Worm (Caenorhabditis elegans) whole organism, midembryonic: ENCODE data around the gene ser-1.

Experiments used
- T22C8.4 ChIP-seq: fragments of 200-800 bp; sonication (Bioruptor generic); IDR thresholded peaks from 2 replicates; pipeline ENCODE4 v1.3.6; 2022; ENCODE audit warnings: missing genetic modification characterization, missing compliant biosample characterization
- cog-1 ChIP-seq: sonication (generic microtip); optimal IDR thresholded peaks from 2 replicates; lab custom pipeline; 2016; ENCODE audit warnings: missing genetic modification characterization, missing compliant biosample characterization
- flt-1 ChIP-seq: fragments of 200-800 bp; sonication (Bioruptor generic); IDR thresholded peaks from 2 replicates; pipeline ENCODE4 v1.3.6; 2022; ENCODE audit warnings: missing genetic modification characterization, missing compliant biosample characterization
- klf-2 ChIP-seq: fragments of 200-800 bp; sonication (Bioruptor generic); conservative IDR thresholded peaks from 2 replicates; pipeline ENCODE4 v1.3.6; 2022; ENCODE audit warnings: missing genetic modification reagents, missing genetic modification characterization, missing compliant biosample characterization
- med-1 ChIP-seq: sonication (generic microtip); optimal IDR thresholded peaks from 2 replicates; lab custom pipeline; 2017; ENCODE audit warnings: missing genetic modification characterization, mild to moderate bottlenecking, missing compliant biosample characterization, antibody characterized with exemption, missing genetic modification reagents; ENCODE audit not compliant: insufficient read depth
- ref-1 ChIP-seq: fragments of 200-800 bp; sonication (Bioruptor generic); conservative IDR thresholded peaks from 2 replicates; pipeline ENCODE4 v1.3.6; 2022; ENCODE audit warnings: missing genetic modification reagents, missing genetic modification characterization, missing compliant biosample characterization
- tab-1 ChIP-seq: fragments of 200-800 bp; sonication (Bioruptor generic); IDR thresholded peaks from 2 replicates; pipeline ENCODE4 v1.3.6; 2022; ENCODE audit warnings: missing genetic modification characterization, missing compliant biosample characterization
- ztf-23 ChIP-seq: fragments of 200-800 bp; sonication (Bioruptor generic); IDR thresholded peaks from 2 replicates; pipeline ENCODE4 v1.3.6; 2022; ENCODE audit warnings: missing genetic modification reagents, missing genetic modification characterization, missing compliant biosample characterization
- ztf-29 ChIP-seq: fragments of 200-800 bp; sonication (Bioruptor generic); IDR thresholded peaks from 2 replicates; pipeline ENCODE4 v1.3.6; 2022; ENCODE audit warnings: missing genetic modification reagents, missing genetic modification characterization, missing compliant biosample characterization

ser-1 gene

ce11 chrX:16609424-16609823, 29.9 kb downstream of the ser-1 start, which contains the start of gene F59C12.3:
Gene F59C12.3, minus strand, starts transcription at chrX:16609524.
- TF ChIP-seq tab-1 (GFP tag; lab: Robert Waterston, UW), result no peak
- TF ChIP-seq med-1 (GFP tag; lab: Kevin White, UChicago), result no peak
- TF ChIP-seq flt-1 (GFP tag; lab: Robert Waterston, UW), result no peak
- no peak for TF ChIP-seq ref-1 (GFP tag; lab: Robert Waterston, UW)
- no peak for TF ChIP-seq ztf-29 (GFP tag; lab: Robert Waterston, UW)
- no peak for TF ChIP-seq cog-1
- no peak for TF ChIP-seq ztf-23
- TF ChIP-seq T22C8.4 (GFP tag; lab: Robert Waterston, UW), result no peak
- TF ChIP-seq klf-2, result no peak

DNA sequence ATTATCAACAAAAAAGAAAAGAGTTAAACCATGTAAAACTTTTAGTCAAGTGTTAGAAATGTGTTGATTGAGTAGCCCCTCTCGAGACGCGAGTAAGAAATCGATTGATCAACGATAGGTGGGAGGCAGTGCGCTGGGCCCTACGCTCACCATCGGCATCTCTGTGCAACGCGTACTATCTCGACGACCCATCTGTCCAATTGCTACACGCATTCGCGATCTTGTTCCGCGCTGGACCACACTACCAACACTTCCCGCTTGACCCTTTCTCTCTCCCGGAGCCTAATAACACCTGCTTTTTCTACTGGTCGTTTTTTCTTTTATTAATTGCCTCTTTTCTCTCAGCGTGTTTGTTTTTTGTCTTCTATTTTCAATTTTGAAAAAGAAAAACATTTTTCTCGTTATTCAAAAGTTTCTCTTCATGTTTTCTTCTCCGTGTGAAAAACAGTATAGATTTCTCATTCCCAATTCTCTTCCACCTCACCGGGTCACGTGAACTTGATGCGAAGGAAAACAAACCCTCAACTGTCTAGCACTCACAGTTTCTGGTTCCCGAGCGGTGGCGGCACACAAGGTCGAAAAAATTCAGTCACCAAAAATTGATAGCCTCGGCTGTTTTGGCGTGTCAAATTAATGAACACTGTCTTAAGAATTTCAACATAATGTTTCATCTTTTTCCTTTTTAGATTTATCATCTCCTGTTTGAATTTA, 31.9 kb downstream of the ser-1 start:
- no peak for TF ChIP-seq ref-1 (GFP tag; lab: Robert Waterston, UW)
- TF ChIP-seq flt-1 (GFP tag; lab: Robert Waterston, UW), result no peak
- no peak for TF ChIP-seq tab-1 (GFP tag; lab: Robert Waterston, UW)
- no peak for TF ChIP-seq cog-1
- TF ChIP-seq med-1 (GFP tag; lab: Kevin White, UChicago), result no peak
- TF ChIP-seq klf-2, result no peak
- TF ChIP-seq ztf-23, result 0 out of 2 replicates have a peak, but pooled peaks have one; percentile 21
- peak; percentile 72 for TF ChIP-seq T22C8.4 (GFP tag; lab: Robert Waterston, UW)
- no peak for TF ChIP-seq ztf-29 (GFP tag; lab: Robert Waterston, UW)

ce11 chrX:16612293-16612946, 32.9 kb downstream of the ser-1 start:
- TF ChIP-seq med-1 (GFP tag; lab: Kevin White, UChicago) (no peak), tab-1 (GFP tag; lab: Robert Waterston, UW) (peak; percentile 72; the same call in 1 of the 2 replicates), cog-1 (peak; percentile 96), ztf-23 (no peak), ref-1 (GFP tag; lab: Robert Waterston, UW) (peak; percentile 37), flt-1 (GFP tag; lab: Robert Waterston, UW) (peak; percentile 76)

- no peak for TF ChIP-seq ref-1 (GFP tag; lab: Robert Waterston, UW)
- TF ChIP-seq ztf-29 (GFP tag; lab: Robert Waterston, UW), result no peak
- TF ChIP-seq med-1 (GFP tag; lab: Kevin White, UChicago), result no peak
- TF ChIP-seq cog-1, result no peak
- no peak for TF ChIP-seq ztf-23
- no peak for TF ChIP-seq T22C8.4 (GFP tag; lab: Robert Waterston, UW)
- no peak for TF ChIP-seq tab-1 (GFP tag; lab: Robert Waterston, UW)
- TF ChIP-seq klf-2, result no peak
- TF ChIP-seq flt-1 (GFP tag; lab: Robert Waterston, UW), result no peak
Observed at ce11 chrX:16613266-16613665, 33.7 kb downstream of the ser-1 start, which contains the start of gene ain-1. Gene ain-1, plus strand, starts transcription at chrX:16613451.

DNA sequence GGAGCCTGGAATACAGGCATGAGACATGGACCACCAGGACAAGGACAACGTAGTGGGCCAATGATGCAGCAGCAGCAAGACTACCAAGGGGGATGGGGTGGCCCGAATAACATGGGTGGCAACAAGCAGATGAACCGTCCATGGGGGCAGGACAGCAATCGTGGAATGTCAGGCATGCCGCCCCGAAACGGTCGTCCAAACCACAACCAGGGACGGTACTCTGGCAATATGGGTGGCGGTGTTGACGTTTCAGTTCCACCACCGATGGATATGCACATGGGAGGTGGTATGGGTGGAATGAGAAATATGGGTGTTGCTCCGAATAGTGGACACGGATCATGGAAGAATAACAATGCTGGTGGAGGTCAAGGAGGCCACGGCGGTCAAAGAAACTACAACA, 34.5 kb downstream of the ser-1 start:
- TF ChIP-seq klf-2, result no peak
- TF ChIP-seq ref-1 (GFP tag; lab: Robert Waterston, UW), result 0 out of 2 replicates have a peak, but pooled peaks have one; percentile 11

DNA sequence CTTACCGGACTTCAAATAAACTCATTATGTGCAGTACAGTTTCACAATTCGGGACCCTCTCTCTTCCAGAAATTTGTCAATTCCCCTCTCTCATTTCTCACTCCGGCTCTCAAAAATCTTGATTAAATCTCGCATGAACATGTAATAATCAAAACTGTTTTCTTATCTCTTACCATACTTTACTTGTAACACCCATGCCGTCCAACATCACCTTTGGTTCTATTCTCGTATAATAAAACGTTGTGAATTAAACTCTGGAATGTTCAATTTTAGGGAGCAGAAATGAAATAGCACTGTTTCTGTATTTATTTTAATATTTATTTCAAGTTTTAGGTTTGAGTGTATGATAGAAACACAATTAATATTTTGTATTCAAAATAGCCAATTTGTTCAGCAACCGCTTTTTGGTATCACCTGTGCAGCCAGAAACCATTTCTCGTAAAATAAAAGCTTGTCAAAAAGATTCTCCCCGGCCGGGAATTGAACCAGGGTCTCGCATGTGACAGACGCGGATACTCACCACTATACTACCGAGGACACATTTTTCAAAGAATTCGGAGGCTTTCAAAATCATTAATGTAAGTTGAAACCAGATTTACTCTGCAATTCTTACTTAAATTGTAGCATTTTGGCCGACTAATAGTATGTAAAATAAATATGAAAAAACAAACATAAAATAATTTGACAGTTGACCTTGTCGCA, 38.0 kb downstream of the ser-1 start:
- TF ChIP-seq tab-1 (GFP tag; lab: Robert Waterston, UW), result no peak
- no peak for TF ChIP-seq ref-1 (GFP tag; lab: Robert Waterston, UW)
- no peak for TF ChIP-seq cog-1
- TF ChIP-seq ztf-23, result no peak
- no peak for TF ChIP-seq ztf-29 (GFP tag; lab: Robert Waterston, UW)
- TF ChIP-seq T22C8.4 (GFP tag; lab: Robert Waterston, UW), result no peak
- no peak for TF ChIP-seq klf-2
- TF ChIP-seq med-1 (GFP tag; lab: Kevin White, UChicago), result no peak

- TF ChIP-seq ztf-29 (GFP tag; lab: Robert Waterston, UW) (no peak), flt-1 (GFP tag; lab: Robert Waterston, UW) (0 out of 2 replicates have a peak, but pooled peaks have one; percentile 43)
Observed at ce11 chrX:16618129-16618525, 38.6 kb downstream of the ser-1 start.

DNA sequence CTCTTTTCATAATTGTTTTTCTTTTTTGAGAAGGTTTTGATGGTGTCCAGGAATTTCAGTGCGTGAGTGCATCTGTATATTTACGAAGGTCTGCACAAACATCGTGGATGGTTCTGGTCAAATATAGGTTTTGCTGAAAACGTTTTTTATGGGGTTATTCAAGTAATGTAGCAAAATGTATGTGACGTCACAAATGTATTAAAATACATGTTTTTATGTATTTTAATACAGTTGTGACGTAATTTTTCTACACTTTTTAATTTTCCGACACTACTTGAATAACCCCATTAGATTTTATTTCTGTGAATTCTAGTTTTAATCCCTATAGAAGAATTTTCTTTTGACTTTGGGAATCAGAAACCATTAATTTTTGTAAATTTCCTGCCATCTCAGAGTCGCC, 39.2 kb downstream of the ser-1 start:
- TF ChIP-seq ztf-23, result no peak
- TF ChIP-seq T22C8.4 (GFP tag; lab: Robert Waterston, UW), result no peak
- TF ChIP-seq ref-1 (GFP tag; lab: Robert Waterston, UW), result no peak
- no peak for TF ChIP-seq flt-1 (GFP tag; lab: Robert Waterston, UW)
- no peak for TF ChIP-seq klf-2
- no peak for TF ChIP-seq med-1 (GFP tag; lab: Kevin White, UChicago)
- TF ChIP-seq tab-1 (GFP tag; lab: Robert Waterston, UW), result no peak
- TF ChIP-seq ztf-29 (GFP tag; lab: Robert Waterston, UW), result no peak

DNA sequence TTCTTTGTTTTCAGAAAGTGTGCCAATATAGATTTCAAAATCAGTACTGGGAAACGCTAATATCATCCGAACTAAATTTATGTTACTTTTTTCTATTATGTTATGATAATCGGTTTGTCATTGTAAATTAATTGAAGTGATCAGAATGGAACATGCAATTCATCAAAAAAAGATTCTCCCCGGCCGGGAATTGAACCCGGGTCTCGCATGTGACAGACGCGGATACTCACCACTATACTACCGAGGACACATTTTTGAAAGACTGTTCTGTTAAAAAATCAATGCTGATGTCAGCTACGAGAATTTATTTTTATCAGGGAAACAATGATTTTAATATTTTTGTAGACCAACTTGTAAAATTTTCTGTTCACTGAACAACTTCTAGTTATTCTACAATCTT, 39.6 kb downstream of the ser-1 start:
- TF ChIP-seq cog-1 (no peak), ref-1 (GFP tag; lab: Robert Waterston, UW) (no peak), ztf-23 (no peak), med-1 (GFP tag; lab: Kevin White, UChicago) (no peak), flt-1 (GFP tag; lab: Robert Waterston, UW) (no peak), T22C8.4 (GFP tag; lab: Robert Waterston, UW) (no peak), tab-1 (GFP tag; lab: Robert Waterston, UW) (no peak), klf-2 (no peak), ztf-29 (GFP tag; lab: Robert Waterston, UW) (no peak)
